Worm (Caenorhabditis elegans): ENCODE data around the gene mdt-8.

The mdt-8 gene

DNA sequence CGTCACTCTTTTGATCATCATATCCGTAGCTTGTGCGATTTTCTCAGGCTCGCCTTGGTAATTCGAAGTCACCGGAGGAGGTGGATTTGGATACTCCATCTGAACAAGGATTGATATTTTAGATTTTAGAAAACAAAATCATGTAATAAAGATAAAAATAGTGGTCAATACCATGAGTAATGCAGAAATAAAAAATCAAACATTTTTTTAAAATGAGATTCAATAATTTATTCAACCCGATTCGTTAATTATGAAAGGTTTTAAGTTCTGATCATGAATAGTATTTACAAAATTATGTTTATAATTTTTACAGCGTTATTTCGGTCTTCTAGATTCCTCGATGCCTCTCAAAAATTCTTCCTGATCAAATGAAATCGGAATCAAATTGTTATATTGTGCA lies at the start of gene mdt-8:
Gene mdt-8 (minus strand): TSS at position 101 of the 400 bp plus-strand sequence.
- TF ChIP-seq dmd-8 (GFP tag; IDR thresholded peaks at IDR 0.05) = no peak
- no peak for TF ChIP-seq daf-8 (GFP tag; IDR thresholded peaks at IDR 0.05)
- no peak for TF ChIP-seq ceh-62 (tag; optimal IDR thresholded peaks at IDR 0.05)
- TF ChIP-seq daf-19 (GFP tag; conservative IDR thresholded peaks at IDR 0.05) = no peak
- TF ChIP-seq lim-7 (GFP tag; IDR thresholded peaks at IDR 0.05) = no peak
- TF ChIP-seq zag-1 (tag; optimal IDR thresholded peaks at IDR 0.05) = no peak
- no peak for TF ChIP-seq lin-38 (GFP tag; IDR thresholded peaks at IDR 0.05)
- TF ChIP-seq nhr-77 (tag; optimal IDR thresholded peaks at IDR 0.05) = no peak
- TF ChIP-seq lin-1 (GFP tag; IDR thresholded peaks at IDR 0.05) = no peak
- TF ChIP-seq aly-2 (tag; optimal IDR thresholded peaks at IDR 0.05) = no peak
- TF ChIP-seq Y5F2A.4 (GFP tag; optimal IDR thresholded peaks at IDR 0.05) = no peak

ce11 chrII:11582698-11583097 lies 49.1 kb upstream of the mdt-8 start, which contains the start of gene ints-7:
Gene ints-7, plus strand, starts transcription at chrII:11582849.
- peak; percentile 30; the same call in 1 of the 2 replicates for TF ChIP-seq lin-38 (GFP tag; IDR thresholded peaks at IDR 0.05)
- no peak for TF ChIP-seq ceh-44 (GFP tag; IDR thresholded peaks at IDR 0.05)
- TF ChIP-seq lin-39 (tag; optimal IDR thresholded peaks at IDR 0.05) = no peak

DNA sequence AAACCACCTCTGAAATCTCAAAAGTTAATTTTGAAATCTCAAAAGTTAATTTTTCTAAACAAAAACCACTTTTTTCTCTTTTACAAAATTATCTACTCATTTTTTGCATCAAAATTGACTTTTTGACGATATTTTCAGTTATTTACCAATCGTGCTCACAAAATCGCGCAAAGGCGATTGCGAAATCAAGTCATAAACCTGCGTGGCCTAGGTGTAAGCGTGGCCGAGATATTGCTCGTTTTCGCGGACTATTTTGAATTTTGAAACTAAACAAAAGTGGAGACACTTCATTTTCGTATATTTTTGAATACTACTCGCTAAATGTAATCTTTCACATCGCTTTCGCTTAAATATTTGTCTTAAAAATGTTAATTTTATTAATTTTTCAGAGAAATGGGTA lies 44.7 kb upstream of the mdt-8 start, which contains the start of gene smc-6:
Gene smc-6 (plus strand): TSS at position 390 of the 400 bp plus-strand sequence.
- TF ChIP-seq pha-4 (GFP tag; IDR thresholded peaks at IDR 0.05) (no peak), pha-4 (tag; optimal IDR thresholded peaks at IDR 0.05) (peak; percentile 47), dve-1 (tag; optimal IDR thresholded peaks at IDR 0.05; ENCODE audit: insufficient read depth) (peak; percentile 27), ceh-62 (tag; optimal IDR thresholded peaks at IDR 0.05) (no peak), zip-11 (GFP tag; IDR thresholded peaks at IDR 0.05) (no peak), fkh-10 (GFP tag; optimal IDR thresholded peaks at IDR 0.05) (peak; percentile 18), nhr-28 (tag; optimal IDR thresholded peaks at IDR 0.05) (peak; percentile 13), aha-1 (tag) (peak; percentile 56), dmd-9 (GFP tag; IDR thresholded peaks at IDR 0.05) (no peak), daf-16 (GFP tag; optimal IDR thresholded peaks at IDR 0.05) (no peak), daf-16 (tag; optimal IDR thresholded peaks at IDR 0.05) (peak; percentile 16), lim-7 (GFP tag; IDR thresholded peaks at IDR 0.05) (no peak), mxl-3 (GFP tag; optimal IDR thresholded peaks at IDR 0.05) (no peak), hmg-1.1 (GFP tag; IDR thresholded peaks at IDR 0.05) (peak; percentile 40; the same call in 1 of the 2 replicates), nhr-77 (tag; optimal IDR thresholded peaks at IDR 0.05) (no peak), dpl-1 (GFP tag; optimal IDR thresholded peaks at IDR 0.05) (peak; percentile 65), mes-2 (tag; optimal IDR thresholded peaks at IDR 0.05; ENCODE audit: poor library complexity, severe bottlenecking) (peak; percentile 83), saeg-2 (GFP tag; IDR thresholded peaks at IDR 0.05) (no peak)

ce11 chrII:11577861-11578260 lies 44.2 kb upstream of the mdt-8 start:
- TF ChIP-seq T20F7.1 (GFP tag; optimal IDR thresholded peaks at IDR 0.05) = no peak
- no peak for TF ChIP-seq mep-1 (tag; optimal IDR thresholded peaks at IDR 0.05)
- TF ChIP-seq spr-3 (GFP tag; optimal IDR thresholded peaks at IDR 0.05) = no peak
- peak; percentile 72 for TF ChIP-seq unc-130 (GFP tag; optimal IDR thresholded peaks at IDR 0.05)
- no peak for TF ChIP-seq zag-1 (tag; optimal IDR thresholded peaks at IDR 0.05)
- 0 out of 2 replicates have a peak, but pooled peaks have one; percentile 61 for TF ChIP-seq Y48G9A.11 (GFP tag; IDR thresholded peaks at IDR 0.05)
- TF ChIP-seq F44E2.7 (GFP tag; IDR thresholded peaks at IDR 0.05) = no peak
- no peak for TF ChIP-seq ctbp-1 (GFP tag; IDR thresholded peaks at IDR 0.05)
- no peak for TF ChIP-seq hif-1 (tag; optimal IDR thresholded peaks at IDR 0.05)
- TF ChIP-seq lin-38 (GFP tag; IDR thresholded peaks at IDR 0.05) = peak; percentile 69
- TF ChIP-seq nhr-77 (tag; optimal IDR thresholded peaks at IDR 0.05) = no peak
- TF ChIP-seq F49E8.2 (tag; optimal IDR thresholded peaks at IDR 0.05; ENCODE audit: borderline replicate concordance) = peak; percentile 56
- TF ChIP-seq Y5F2A.4 (GFP tag; optimal IDR thresholded peaks at IDR 0.05) = no peak
- no peak for TF ChIP-seq madf-5 (GFP tag; IDR thresholded peaks at IDR 0.05)
- no peak for TF ChIP-seq dmd-9 (GFP tag; IDR thresholded peaks at IDR 0.05)
